Fruit fly (Drosophila melanogaster): ENCODE data around the gene hop.

DNA sequence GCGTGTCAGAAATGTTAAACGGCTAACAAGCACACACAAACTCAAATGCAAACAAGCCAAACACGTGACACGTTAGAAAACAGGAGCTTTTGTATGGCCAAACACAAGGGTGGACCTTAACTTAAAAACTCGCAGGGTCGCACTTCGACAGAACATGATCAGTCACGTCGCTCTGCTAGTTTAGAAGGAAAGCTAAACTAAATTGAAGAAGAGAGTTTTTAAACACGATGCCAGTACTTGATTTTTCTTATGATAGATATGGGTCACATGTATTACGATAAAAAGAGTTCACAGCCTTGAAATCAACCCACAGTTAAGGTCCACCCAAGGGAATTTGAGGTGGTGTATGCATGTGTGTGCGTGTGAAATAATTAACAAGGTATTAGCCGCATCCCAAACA lies 10.5 kb upstream of the hop start:
- TF ChIP-seq cyc (GFP tag; optimal IDR thresholded peaks at IDR 0.05) (no peak), OdsH (GFP tag; optimal IDR thresholded peaks at IDR 0.05) (peak; percentile 8), Sox102F (GFP tag; optimal IDR thresholded peaks at IDR 0.05) (no peak), Hr4 (GFP tag; optimal IDR thresholded peaks at IDR 0.05) (no peak), CG9139 (GFP tag; optimal IDR thresholded peaks at IDR 0.05) (no peak), CG15336 (GFP tag; IDR thresholded peaks at IDR 0.05) (no peak)

Data from whole organism, prepupa.